Worm (Caenorhabditis elegans): ENCODE measurements around the gene K09H11.6.

ce11 chrV:5701106-5701505 lies 34.9 kb downstream of the K09H11.6 start:
- TF ChIP-seq hpl-2 (GFP tag; optimal IDR thresholded peaks at IDR 0.05) (no peak), unc-62 (GFP tag; optimal IDR thresholded peaks at IDR 0.05) (no peak), nhr-76 (tag; optimal IDR thresholded peaks at IDR 0.05) (no peak), egl-13 (tag; optimal IDR thresholded peaks at IDR 0.05) (no peak)

Measured in whole organism, L1 larva.